Fruit fly (Drosophila melanogaster) whole organism: ENCODE results near the gene frtz.

ENCODE experiments used
- Dll ChIP-seq: fragments of >200 bp; optimal IDR thresholded peaks from 2 replicates; lab custom pipeline; 2017
- usp ChIP-seq: fragments of >200 bp; optimal IDR thresholded peaks from 2 replicates; lab custom pipeline; 2017; ENCODE audit warnings: missing biosample characterization, missing genetic modification characterization, mixed read lengths

DNA sequence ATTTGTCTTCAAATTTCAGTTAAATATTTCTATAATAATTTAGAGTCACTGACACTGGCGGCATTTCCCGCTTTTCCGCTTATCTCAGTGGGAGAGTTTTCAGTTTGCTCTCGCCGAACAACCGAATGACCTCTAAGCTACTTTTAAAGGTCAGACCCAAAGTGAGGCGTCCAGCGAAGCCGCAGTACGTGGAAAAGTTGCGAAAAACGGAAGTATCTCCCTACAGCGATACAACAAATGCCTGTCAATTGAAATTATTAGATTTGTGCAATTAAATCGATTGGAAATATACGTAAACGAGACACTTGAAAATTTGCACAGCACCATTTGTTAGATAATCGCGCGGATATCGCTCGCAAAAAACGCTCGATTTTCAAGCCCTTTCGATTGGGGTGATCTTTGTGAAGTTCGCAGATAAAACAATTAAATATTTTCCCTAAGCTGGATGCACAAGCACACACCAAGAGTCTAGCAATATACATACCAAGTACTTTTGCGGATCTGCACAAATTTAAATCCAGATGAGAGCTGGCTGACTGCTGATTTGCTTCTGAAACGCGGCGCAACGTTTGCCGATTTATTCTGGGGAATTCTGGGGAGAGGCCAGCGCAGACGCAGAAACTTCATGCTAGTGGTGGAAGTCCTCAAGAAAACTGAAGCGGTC lies 11.6 kb upstream of the frtz start:
- TF ChIP-seq Dll (lab: Kevin White, UChicago) (no peak), usp (GFP tag; lab: Kevin White, UChicago) (no peak)
